Worm (Caenorhabditis elegans) whole organism, L2 larva: ENCODE data around the gene plx-1.

ENCODE experiments used
- C34F6.9 ChIP-seq: fragments of 150-350 bp; optimal IDR thresholded peaks from 2 replicates; lab custom pipeline; 2014; ENCODE audit warnings: missing biosample characterization, missing genetic modification characterization
- F13H6.1 ChIP-seq: sonication (generic microtip); optimal IDR thresholded peaks from 2 replicates; lab custom pipeline; 2016; ENCODE audit warnings: missing genetic modification characterization, missing compliant biosample characterization
- R02D3.7 ChIP-seq: fragments of 150-350 bp; optimal IDR thresholded peaks from 2 replicates; lab custom pipeline; 2014; ENCODE audit warnings: missing biosample characterization, missing genetic modification characterization
- Y55F3AM.14 ChIP-seq: fragments of 200-800 bp; sonication (Bioruptor generic); optimal IDR thresholded peaks from 2 replicates; lab custom pipeline; 2018; ENCODE audit warnings: mild to moderate bottlenecking, missing genetic modification characterization, missing compliant biosample characterization
- ZK546.5 ChIP-seq: sonication (generic microtip); optimal IDR thresholded peaks from 2 replicates; lab custom pipeline; 2017; ENCODE audit warnings: missing biosample characterization, missing genetic modification characterization
- alr-1 ChIP-seq: fragments of 150-350 bp; optimal IDR thresholded peaks from 2 replicates; lab custom pipeline; 2014; ENCODE audit warnings: missing biosample characterization, missing genetic modification characterization
- aly-2 ChIP-seq: fragments of 150-350 bp; optimal IDR thresholded peaks from 2 replicates; lab custom pipeline; 2014; ENCODE audit warnings: missing biosample characterization, missing genetic modification characterization
- ceh-16 ChIP-seq: fragments of 150-350 bp; optimal IDR thresholded peaks from 2 replicates; lab custom pipeline; 2014; ENCODE audit warnings: missing biosample characterization, missing genetic modification characterization
- ceh-82 ChIP-seq: fragments of 150-350 bp; optimal IDR thresholded peaks from 2 replicates; lab custom pipeline; 2014; ENCODE audit warnings: missing biosample characterization, missing genetic modification characterization
- crh-2 ChIP-seq: sonication (generic microtip); optimal IDR thresholded peaks from 2 replicates; lab custom pipeline; 2017; ENCODE audit warnings: missing biosample characterization, missing genetic modification characterization
- dmd-4 ChIP-seq: sonication (generic microtip); optimal IDR thresholded peaks from 2 replicates; lab custom pipeline; 2017; ENCODE audit warnings: missing biosample characterization, missing genetic modification characterization
- elt-1 ChIP-seq: fragments of 150-350 bp; optimal IDR thresholded peaks from 2 replicates; lab custom pipeline; 2014; ENCODE audit warnings: missing biosample characterization, missing genetic modification characterization
- elt-3 ChIP-seq: sonication (generic microtip); optimal IDR thresholded peaks from 2 replicates; lab custom pipeline; 2017; ENCODE audit warnings: missing biosample characterization, missing genetic modification characterization
- fos-1 ChIP-seq: fragments of 150-350 bp; optimal IDR thresholded peaks from 2 replicates; lab custom pipeline; 2014; ENCODE audit warnings: missing biosample characterization, missing genetic modification characterization
- gmeb-1 ChIP-seq: fragments of 150-350 bp; optimal IDR thresholded peaks from 2 replicates; lab custom pipeline; 2014; ENCODE audit warnings: missing biosample characterization, missing genetic modification characterization
- lin-11 ChIP-seq: fragments of 150-350 bp; sonication (generic microtip); optimal IDR thresholded peaks from 2 replicates; lab custom pipeline; 2014; ENCODE audit warnings: missing biosample characterization, missing genetic modification characterization, inconsistent platforms, mixed read lengths
- lin-39 ChIP-seq: fragments of 150-350 bp; optimal IDR thresholded peaks from 2 replicates; lab custom pipeline; 2014; ENCODE audit warnings: missing biosample characterization, missing genetic modification reagents, missing genetic modification characterization
- mbf-1 ChIP-seq: sonication (generic microtip); optimal IDR thresholded peaks from 2 replicates; lab custom pipeline; 2017; ENCODE audit warnings: missing biosample characterization, missing genetic modification characterization
- mdl-1 ChIP-seq, 2 experiments: fragments of 150-350 bp in 1 of 2; sonication (generic microtip) in 1 of 2; optimal IDR thresholded peaks; 2 replicates each; lab custom pipeline; 2017; ENCODE audit warnings: missing biosample characterization in 2 of 2, missing genetic modification characterization in 2 of 2
- nhr-11 ChIP-seq: fragments of 150-350 bp; optimal IDR thresholded peaks from 2 replicates; lab custom pipeline; 2014; ENCODE audit warnings: missing biosample characterization, missing genetic modification characterization
- nhr-12 ChIP-seq: fragments of 150-350 bp; optimal IDR thresholded peaks from 2 replicates; lab custom pipeline; 2014; ENCODE audit warnings: missing biosample characterization, missing genetic modification characterization
- nhr-129 ChIP-seq: fragments of 150-350 bp; optimal IDR thresholded peaks from 2 replicates; lab custom pipeline; 2014; ENCODE audit warnings: missing biosample characterization, missing genetic modification characterization
- nhr-21 ChIP-seq: fragments of 150-350 bp; optimal IDR thresholded peaks from 2 replicates; lab custom pipeline; 2014; ENCODE audit warnings: missing biosample characterization, missing genetic modification characterization
- nhr-23 ChIP-seq: fragments of 150-350 bp; optimal IDR thresholded peaks from 2 replicates; lab custom pipeline; 2014; ENCODE audit warnings: missing biosample characterization, missing genetic modification reagents, missing genetic modification characterization
- nhr-25 ChIP-seq: fragments of 150-350 bp; sonication (generic microtip); optimal IDR thresholded peaks from 3 replicates; lab custom pipeline; 2014; ENCODE audit warnings: missing biosample characterization, missing genetic modification characterization
- nhr-6 ChIP-seq: fragments of 150-350 bp; optimal IDR thresholded peaks from 2 replicates; lab custom pipeline; 2014; ENCODE audit warnings: missing biosample characterization, missing genetic modification characterization
- nhr-77 ChIP-seq: fragments of 150-350 bp; optimal IDR thresholded peaks from 2 replicates; lab custom pipeline; 2014; ENCODE audit warnings: missing biosample characterization, missing genetic modification characterization
- peb-1 ChIP-seq: fragments of 150-350 bp; optimal IDR thresholded peaks from 2 replicates; lab custom pipeline; 2014; ENCODE audit warnings: missing biosample characterization, missing genetic modification characterization
- sem-4 ChIP-seq: fragments of 150-350 bp; optimal IDR thresholded peaks from 2 replicates; lab custom pipeline; 2014; ENCODE audit warnings: missing biosample characterization, missing genetic modification reagents, missing genetic modification characterization
- skn-1 ChIP-seq: sonication (generic microtip); optimal IDR thresholded peaks from 2 replicates; lab custom pipeline; 2017; ENCODE audit warnings: missing biosample characterization, missing genetic modification characterization
- sma-9 ChIP-seq, 2 experiments: fragments of 150-350 bp in 1 of 2; sonication (generic microtip) in 1 of 2; optimal IDR thresholded peaks; 2 replicates each; lab custom pipeline; 2014 to 2016; ENCODE audit warnings: missing genetic modification characterization in 2 of 2, mild to moderate bottlenecking in 1 of 2, missing biosample characterization in 1 of 2, missing compliant biosample characterization in 1 of 2, missing genetic modification reagents in 1 of 2, moderate library complexity in 1 of 2
- unc-39 ChIP-seq: fragments of 150-350 bp; optimal IDR thresholded peaks from 2 replicates; lab custom pipeline; 2014; ENCODE audit warnings: missing biosample characterization, missing genetic modification characterization
- unc-55 ChIP-seq: fragments of 150-350 bp; sonication (generic microtip); optimal IDR thresholded peaks from 3 replicates; lab custom pipeline; 2014; ENCODE audit warnings: missing biosample characterization, missing genetic modification reagents, missing genetic modification characterization
- unc-62 ChIP-seq: fragments of 150-350 bp; optimal IDR thresholded peaks from 2 replicates; lab custom pipeline; 2014; ENCODE audit warnings: missing biosample characterization, missing genetic modification reagents, missing genetic modification characterization
- zag-1 ChIP-seq: fragments of 150-350 bp; optimal IDR thresholded peaks from 2 replicates; lab custom pipeline; 2014; ENCODE audit warnings: missing biosample characterization, missing genetic modification characterization
- ztf-1 ChIP-seq: fragments of 200-800 bp; sonication (Bioruptor generic); conservative IDR thresholded peaks from 2 replicates; pipeline ENCODE4 v1.3.6; 2022; ENCODE audit warnings: missing genetic modification characterization, missing compliant biosample characterization
- ztf-11 ChIP-seq: sonication (generic microtip); optimal IDR thresholded peaks from 2 replicates; lab custom pipeline; 2017; ENCODE audit warnings: missing biosample characterization, missing genetic modification characterization
- ztf-4 ChIP-seq: fragments of 150-350 bp; optimal IDR thresholded peaks from 2 replicates; lab custom pipeline; 2014; ENCODE audit warnings: missing biosample characterization, missing genetic modification characterization

Gene plx-1

ce11 chrIV:959221-959620 lies at the start of gene plx-1:
plx-1 (plus strand) TSS chrIV:959521.
- TF ChIP-seq nhr-11: no peak
- no peak for TF ChIP-seq aly-2
- no peak for TF ChIP-seq nhr-23 (tag; lab: Kevin White, UChicago)
- TF ChIP-seq lin-39: no peak
- TF ChIP-seq, all 48 proteins: peak for 0

- TF ChIP-seq lin-39: no peak
- no peak for TF ChIP-seq R02D3.7
- TF ChIP-seq ceh-82 (tag; lab: Kevin White, UChicago): no peak
- TF ChIP-seq lin-11 (tag; lab: Kevin White, UChicago): no peak
- TF ChIP-seq mbf-1 (tag; lab: Kevin White, UChicago): no peak
- TF ChIP-seq ztf-4 (tag; lab: Kevin White, UChicago): no peak
- no peak for TF ChIP-seq nhr-25 (tag; lab: Kevin White, UChicago)
- TF ChIP-seq nhr-12 (tag; lab: Kevin White, UChicago): no peak
- TF ChIP-seq mdl-1 (tag; optimal IDR thresholded peaks at IDR 0.05; lab: Kevin White, UChicago): no peak
- no peak for TF ChIP-seq nhr-23 (tag; lab: Kevin White, UChicago)
- no peak for TF ChIP-seq aly-2
- no peak for TF ChIP-seq sma-9 (GFP tag; optimal IDR thresholded peaks at IDR 0.05; lab: Kevin White, UChicago)
- no peak for TF ChIP-seq sma-9 (tag; optimal IDR thresholded peaks at IDR 0.05; lab: Kevin White, UChicago)
- TF ChIP-seq elt-1 (tag; lab: Kevin White, UChicago): no peak
- no peak for TF ChIP-seq gmeb-1
- TF ChIP-seq crh-2: no peak
- TF ChIP-seq, all 48 proteins: peak for 0
These were observed 44.5 kb upstream of the plx-1 start for ce11 chrIV:914856-915255.

ce11 chrIV:917640-918039 lies 41.7 kb upstream of the plx-1 start:
- TF ChIP-seq C34F6.9 (tag; lab: Kevin White, UChicago) (no peak), elt-3 (tag; lab: Kevin White, UChicago) (no peak)
- TF ChIP-seq, all 48 proteins: peak for 0

- TF ChIP-seq peb-1 (tag; lab: Kevin White, UChicago): no peak
- no peak for TF ChIP-seq zag-1
- no peak for TF ChIP-seq gmeb-1
- no peak for TF ChIP-seq fos-1
These were observed 39.6 kb upstream of the plx-1 start, which contains the start of gene F58H7.5 for ce11 chrIV:919690-920089. F58H7.5 (plus strand) TSS chrIV:919990.

ce11 chrIV:924323-924932 lies 34.9 kb upstream of the plx-1 start, which contains the start of gene lgc-30:
lgc-30 (plus strand) TSS chrIV:924882.
- no peak for TF ChIP-seq C34F6.9 (tag; lab: Kevin White, UChicago)
- TF ChIP-seq ztf-1 (GFP tag; lab: Robert Waterston, UW): no peak
- TF ChIP-seq sma-9 (GFP tag; optimal IDR thresholded peaks at IDR 0.05; lab: Kevin White, UChicago): no peak
- no peak for TF ChIP-seq sma-9 (tag; optimal IDR thresholded peaks at IDR 0.05; lab: Kevin White, UChicago)
- TF ChIP-seq ceh-16: no peak
- no peak for TF ChIP-seq Y55F3AM.14 (GFP tag; lab: Kevin White, UChicago)
- TF ChIP-seq elt-3 (tag; lab: Kevin White, UChicago): no peak
- TF ChIP-seq unc-39 (tag; lab: Kevin White, UChicago): no peak
- TF ChIP-seq gmeb-1: no peak
- no peak for TF ChIP-seq lin-39
- no peak for TF ChIP-seq sem-4 (tag; lab: Kevin White, UChicago)
- TF ChIP-seq nhr-25 (tag; lab: Kevin White, UChicago): no peak
- no peak for TF ChIP-seq F13H6.1 (tag; lab: Kevin White, UChicago)
- TF ChIP-seq zag-1: no peak
- no peak for TF ChIP-seq nhr-129 (tag; lab: Kevin White, UChicago)
- no peak for TF ChIP-seq alr-1 (tag; lab: Kevin White, UChicago)

ce11 chrIV:927510-927909 lies 31.8 kb upstream of the plx-1 start:
- TF ChIP-seq nhr-21 (tag; lab: Kevin White, UChicago): no peak
- no peak for TF ChIP-seq unc-39 (tag; lab: Kevin White, UChicago)
- TF ChIP-seq unc-62 (GFP tag; lab: Kevin White, UChicago): no peak
- TF ChIP-seq elt-1 (tag; lab: Kevin White, UChicago): no peak
- TF ChIP-seq nhr-6 (tag; lab: Kevin White, UChicago): no peak
- TF ChIP-seq nhr-23 (tag; lab: Kevin White, UChicago): no peak
- TF ChIP-seq ztf-11 (tag; lab: Kevin White, UChicago): no peak
- no peak for TF ChIP-seq mbf-1 (tag; lab: Kevin White, UChicago)
- TF ChIP-seq ZK546.5: no peak
- no peak for TF ChIP-seq ceh-16
- no peak for TF ChIP-seq unc-55 (GFP tag; lab: Kevin White, UChicago)
- TF ChIP-seq alr-1 (tag; lab: Kevin White, UChicago): no peak
- no peak for TF ChIP-seq ztf-4 (tag; lab: Kevin White, UChicago)
- no peak for TF ChIP-seq dmd-4 (tag; lab: Kevin White, UChicago)
- TF ChIP-seq nhr-77 (tag; lab: Kevin White, UChicago): no peak
- no peak for TF ChIP-seq R02D3.7
- no peak for TF ChIP-seq zag-1
- TF ChIP-seq skn-1 (tag; lab: Kevin White, UChicago): no peak
- no peak for TF ChIP-seq C34F6.9 (tag; lab: Kevin White, UChicago)
